Worm (Caenorhabditis elegans): ENCODE data around the gene tbx-32.

DNA sequence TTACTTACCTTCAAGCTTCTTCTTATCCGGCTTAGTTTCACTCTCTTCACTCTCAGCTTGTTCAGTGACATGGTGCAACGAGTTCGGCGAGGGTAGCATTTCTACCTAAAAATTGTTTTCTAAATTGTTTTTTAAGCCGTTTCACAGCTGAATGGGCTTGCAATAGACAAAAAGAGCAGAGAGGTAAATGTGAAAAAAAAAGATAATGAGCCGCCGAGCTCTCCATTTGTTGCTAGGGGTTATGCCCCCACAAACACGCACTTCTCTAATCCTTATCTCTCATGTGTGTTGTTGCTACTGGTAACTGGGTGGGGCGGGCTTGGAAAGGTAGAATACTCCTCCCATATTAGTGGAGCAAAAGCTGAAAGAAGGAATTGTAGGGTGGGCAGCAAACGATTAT is 48.5 kb downstream of the tbx-32 start, which contains the start of gene C36C9.5:
- TF ChIP-seq tbx-2 (tag; optimal IDR thresholded peaks at IDR 0.05) (no peak), egl-27 (tag; optimal IDR thresholded peaks at IDR 0.05) (no peak), pha-4 (tag; optimal IDR thresholded peaks at IDR 0.05) (no peak), hmg-11 (tag; optimal IDR thresholded peaks at IDR 0.05) (no peak), snpc-4 (tag; optimal IDR thresholded peaks at IDR 0.05) (no peak), nfya-1 (tag; optimal IDR thresholded peaks at IDR 0.05; ENCODE audit: insufficient read depth) (no peak), fos-1 (tag; optimal IDR thresholded peaks at IDR 0.05) (no peak), ama-1 (optimal IDR thresholded peaks at IDR 0.05) (no peak)

Measured in whole organism, L3 larva.